Worm (Caenorhabditis elegans): ENCODE measurements around the gene fbxa-131.

ce11 chrV:19760751-19761150 is 22.5 kb downstream of the fbxa-131 start, which contains the start of gene M162.5:
- no peak for TF ChIP-seq ama-1 (optimal IDR thresholded peaks at IDR 0.05)
- no peak for TF ChIP-seq ets-7 (tag; optimal IDR thresholded peaks at IDR 0.05)
- TF ChIP-seq hmbx-1 (tag; optimal IDR thresholded peaks at IDR 0.05): no peak

Measured in whole organism, early embryonic.